Worm (Caenorhabditis elegans) whole organism, young adult: ENCODE measurements around the gene ced-9.

Experiments used
- let-607 ChIP-seq, 2 experiments: fragments of 200-800 bp in 1 of 2; sonication (Bioruptor generic) in 1 of 2; sonication (generic microtip) in 1 of 2; optimal IDR thresholded peaks; 2 replicates each; lab custom pipeline; 2016 to 2018; ENCODE audit warnings: mild to moderate bottlenecking in 2 of 2, missing compliant biosample characterization in 2 of 2, missing genetic modification characterization in 2 of 2, moderate library complexity in 2 of 2, missing genotype in 1 of 2
- sea-2 ChIP-seq: fragments of 200-800 bp; sonication (Bioruptor generic); IDR thresholded peaks from 2 replicates; pipeline ENCODE4 v1.3.6; 2022; ENCODE audit warnings: missing genetic modification characterization, missing compliant biosample characterization

DNA sequence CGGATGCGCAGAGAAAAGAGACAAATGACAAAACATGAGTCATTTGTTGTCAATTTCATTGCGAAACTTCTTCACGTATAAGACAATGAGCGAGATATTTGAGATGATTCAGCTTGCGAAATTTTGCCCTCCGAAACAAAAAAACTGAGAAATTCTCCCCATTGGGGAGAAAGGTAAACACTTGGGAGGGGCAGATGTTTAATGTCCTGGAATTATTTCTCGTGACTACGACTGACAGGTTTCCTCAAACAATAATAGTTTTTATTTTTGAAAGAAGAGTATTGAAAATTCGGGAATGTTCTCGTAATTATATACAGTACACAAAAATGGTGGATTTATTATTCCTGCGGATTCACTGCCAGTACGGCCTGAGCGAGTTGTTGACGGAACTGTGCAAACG lies 3.7 kb upstream of the ced-9 start:
- TF ChIP-seq sea-2 (GFP tag; lab: Robert Waterston, UW) (no peak), let-607 (tag; optimal IDR thresholded peaks at IDR 0.05; lab: Kevin White, UChicago) (no peak)
